Worm (Caenorhabditis elegans) whole organism, L1 larva: ENCODE measurements around the gene nlp-56.
A peak's percentile ranks its signal among the peaks of the same experiment; 100 is the strongest.

Source experiments
- C16A3.4 ChIP-seq: fragments of 150-350 bp; optimal IDR thresholded peaks from 2 replicates; lab custom pipeline; 2014; ENCODE audit warnings: missing biosample characterization, missing genetic modification characterization
- aha-1 ChIP-seq: fragments of 150-350 bp; optimal IDR thresholded peaks from 2 replicates; lab custom pipeline; 2014; ENCODE audit warnings: missing biosample characterization, missing genetic modification characterization
- ama-1 ChIP-seq: fragments of 150-350 bp; optimal IDR thresholded peaks from 2 replicates; lab custom pipeline; 2014
- blmp-1 ChIP-seq: fragments of 150-350 bp; optimal IDR thresholded peaks from 2 replicates; lab custom pipeline; 2014; ENCODE audit warnings: missing biosample characterization, missing genetic modification characterization
- ceh-82 ChIP-seq, 3 experiments: fragments of 150-350 bp in 1 of 3; sonication (generic microtip) in 2 of 3; optimal IDR thresholded peaks; 2 replicates each; lab custom pipeline; 2014 to 2017; ENCODE audit warnings: missing biosample characterization in 3 of 3, missing genetic modification characterization in 3 of 3
- dpl-1 ChIP-seq, 3 experiments: fragments of 150-350 bp in 2 of 3; sonication (generic microtip) in 1 of 3; optimal IDR thresholded peaks; 2 replicates each; lab custom pipeline; 2014 to 2017; ENCODE audit warnings: missing biosample characterization in 3 of 3, missing genetic modification characterization in 3 of 3, missing genetic modification reagents in 3 of 3
- dsc-1 ChIP-seq: sonication (generic microtip); optimal IDR thresholded peaks from 2 replicates; lab custom pipeline; 2016; ENCODE audit warnings: mild to moderate bottlenecking, missing genetic modification characterization, missing compliant biosample characterization
- efl-1 ChIP-seq, 4 experiments: fragments of 150-350 bp; optimal IDR thresholded peaks in 3 of 4; peaks in 1 of 4; 1 replicate in 1 of 4; 2 replicates in 3 of 4; lab custom pipeline; 2014; ENCODE audit warnings: missing biosample characterization in 2 of 4, missing genetic modification characterization in 2 of 4, missing genetic modification reagents in 2 of 4
- egl-13 ChIP-seq: sonication (generic microtip); optimal IDR thresholded peaks from 2 replicates; lab custom pipeline; 2016; ENCODE audit warnings: missing genotype, missing genetic modification reagents, missing genetic modification characterization, missing compliant biosample characterization
- elt-2 ChIP-seq: sonication (generic microtip); optimal IDR thresholded peaks from 2 replicates; lab custom pipeline; 2016; ENCODE audit warnings: missing genetic modification characterization, mild to moderate bottlenecking, inconsistent platforms, missing compliant biosample characterization, missing genetic modification reagents
- elt-3 ChIP-seq, 6 experiments: fragments of 150-350 bp in 1 of 6; sonication (generic microtip); optimal IDR thresholded peaks; 2 replicates each; lab custom pipeline; 2017 to 2018; ENCODE audit warnings: missing biosample characterization in 6 of 6, missing genetic modification characterization in 6 of 6, inconsistent platforms in 1 of 6
- fkh-8 ChIP-seq: sonication (generic microtip); optimal IDR thresholded peaks from 2 replicates; lab custom pipeline; 2016; ENCODE audit warnings: mild to moderate bottlenecking, missing genetic modification characterization, missing compliant biosample characterization
- fos-1 ChIP-seq: fragments of 150-350 bp; optimal IDR thresholded peaks from 2 replicates; lab custom pipeline; 2014; ENCODE audit warnings: missing biosample characterization, missing genetic modification characterization
- isw-1 ChIP-seq: fragments of 200-800 bp; sonication (Bioruptor generic); IDR thresholded peaks from 2 replicates; pipeline ENCODE4 v1.3.6; 2022; ENCODE audit warnings: missing genetic modification characterization, missing compliant biosample characterization
- jun-1 ChIP-seq: fragments of 150-350 bp; optimal IDR thresholded peaks from 2 replicates; lab custom pipeline; 2014; ENCODE audit warnings: missing biosample characterization, missing genetic modification reagents, missing genetic modification characterization
- lin-13 ChIP-seq: fragments of 150-350 bp; optimal IDR thresholded peaks from 2 replicates; lab custom pipeline; 2014; ENCODE audit warnings: missing biosample characterization, missing genetic modification reagents, missing genetic modification characterization
- lin-14 ChIP-seq: fragments of 200-800 bp; sonication (Bioruptor generic); optimal IDR thresholded peaks from 2 replicates; lab custom pipeline; 2018; ENCODE audit warnings: mild to moderate bottlenecking, missing genetic modification characterization, moderate library complexity, missing compliant biosample characterization
- lin-35 ChIP-seq, 2 experiments: fragments of 150-350 bp; optimal IDR thresholded peaks; 2 replicates each; lab custom pipeline; 2014; ENCODE audit warnings: missing biosample characterization in 2 of 2, missing genetic modification characterization in 2 of 2, missing genetic modification reagents in 2 of 2
- lin-39 ChIP-seq: fragments of 150-350 bp; optimal IDR thresholded peaks from 2 replicates; lab custom pipeline; 2014; ENCODE audit warnings: missing biosample characterization, missing genetic modification reagents, missing genetic modification characterization
- lir-3 ChIP-seq: sonication (generic microtip); optimal IDR thresholded peaks from 2 replicates; lab custom pipeline; 2016; ENCODE audit warnings: mild to moderate bottlenecking, missing genetic modification characterization, moderate library complexity, missing compliant biosample characterization; ENCODE audit not compliant: poor library complexity
- lsy-2 ChIP-seq, 2 experiments: fragments of 150-350 bp; optimal IDR thresholded peaks; 2 replicates each; lab custom pipeline; 2014; ENCODE audit warnings: missing biosample characterization in 2 of 2, missing genetic modification characterization in 2 of 2
- mab-9 ChIP-seq: fragments of 200-800 bp; sonication (Bioruptor generic); IDR thresholded peaks from 2 replicates; pipeline ENCODE4 v1.3.6; 2022; ENCODE audit warnings: missing genetic modification reagents, missing genetic modification characterization, missing compliant biosample characterization
- mdl-1 ChIP-seq, 2 experiments: fragments of 150-350 bp; optimal IDR thresholded peaks; 2 replicates each; lab custom pipeline; 2014 to 2017; ENCODE audit warnings: missing biosample characterization in 2 of 2, missing genetic modification characterization in 2 of 2, inconsistent platforms in 1 of 2
- mep-1 ChIP-seq: fragments of 150-350 bp; optimal IDR thresholded peaks from 2 replicates; lab custom pipeline; 2014; ENCODE audit warnings: missing biosample characterization, missing genetic modification characterization
- nhr-11 ChIP-seq: fragments of 150-350 bp; optimal IDR thresholded peaks from 2 replicates; lab custom pipeline; 2014; ENCODE audit warnings: missing biosample characterization, missing genetic modification characterization
- nhr-19 ChIP-seq: fragments of 200-800 bp; sonication (Bioruptor generic); conservative IDR thresholded peaks from 2 replicates; pipeline ENCODE4 v1.3.6; 2022; ENCODE audit warnings: missing genetic modification characterization, missing compliant biosample characterization
- nhr-20 ChIP-seq: sonication (generic microtip); optimal IDR thresholded peaks from 2 replicates; lab custom pipeline; 2016; ENCODE audit warnings: mild to moderate bottlenecking, missing genetic modification characterization, missing compliant biosample characterization
- nhr-237 ChIP-seq: fragments of 150-350 bp; optimal IDR thresholded peaks from 2 replicates; lab custom pipeline; 2014; ENCODE audit warnings: missing biosample characterization, missing genetic modification characterization
- nhr-47 ChIP-seq: sonication (generic microtip); optimal IDR thresholded peaks from 2 replicates; lab custom pipeline; 2016; ENCODE audit warnings: mild to moderate bottlenecking, missing genetic modification characterization, moderate library complexity, missing compliant biosample characterization
- nhr-71 ChIP-seq: sonication (generic microtip); optimal IDR thresholded peaks from 2 replicates; lab custom pipeline; 2016; ENCODE audit warnings: mild to moderate bottlenecking, missing genetic modification characterization, moderate library complexity, missing compliant biosample characterization
- nhr-85 ChIP-seq: sonication (generic microtip); peaks from one replicate; lab custom pipeline; 2016; ENCODE audit warnings: missing genetic modification characterization, inconsistent platforms, missing compliant biosample characterization
- nhr-90 ChIP-seq: sonication (generic microtip); optimal IDR thresholded peaks from 2 replicates; lab custom pipeline; 2016; ENCODE audit warnings: mild to moderate bottlenecking, missing genetic modification characterization, missing compliant biosample characterization; ENCODE audit not compliant: poor library complexity
- rnt-1 ChIP-seq: sonication (generic microtip); optimal IDR thresholded peaks from 2 replicates; lab custom pipeline; 2016; ENCODE audit warnings: mild to moderate bottlenecking, missing genetic modification characterization, moderate library complexity, missing compliant biosample characterization
- skn-1 ChIP-seq: fragments of 150-350 bp; optimal IDR thresholded peaks from 2 replicates; lab custom pipeline; 2014; ENCODE audit warnings: missing biosample characterization, missing genetic modification characterization
- snpc-4 ChIP-seq: fragments of 150-350 bp; optimal IDR thresholded peaks from 2 replicates; lab custom pipeline; 2014; ENCODE audit warnings: missing biosample characterization, missing genetic modification characterization
- snu-23 ChIP-seq: sonication (generic microtip); optimal IDR thresholded peaks from 2 replicates; lab custom pipeline; 2016; ENCODE audit warnings: missing genetic modification characterization, missing compliant biosample characterization
- swsn-7 ChIP-seq: sonication (generic microtip); optimal IDR thresholded peaks from 2 replicates; lab custom pipeline; 2016; ENCODE audit warnings: missing genetic modification characterization, missing compliant biosample characterization
- tbx-2 ChIP-seq: sonication (generic microtip); optimal IDR thresholded peaks from 2 replicates; lab custom pipeline; 2016; ENCODE audit warnings: missing genetic modification characterization, missing compliant biosample characterization
- unc-86 ChIP-seq: sonication (generic microtip); optimal IDR thresholded peaks from 2 replicates; lab custom pipeline; 2016; ENCODE audit warnings: missing genetic modification characterization, missing compliant biosample characterization
- vab-15 ChIP-seq: sonication (generic microtip); optimal IDR thresholded peaks from 2 replicates; lab custom pipeline; 2017; ENCODE audit warnings: missing genotype, mild to moderate bottlenecking, missing genetic modification characterization, missing compliant biosample characterization
- xbp-1 ChIP-seq: sonication (generic microtip); optimal IDR thresholded peaks from 2 replicates; lab custom pipeline; 2016; ENCODE audit warnings: missing genetic modification characterization, missing compliant biosample characterization
- ztf-11 ChIP-seq, 2 experiments: sonication (generic microtip); optimal IDR thresholded peaks; 2 replicates each; lab custom pipeline; 2016 to 2017; ENCODE audit warnings: missing genetic modification characterization in 2 of 2, missing biosample characterization in 1 of 2, missing compliant biosample characterization in 1 of 2

The nlp-56 gene

ce11 chrIV:14763348-14763747, 21.2 kb downstream of the nlp-56 start:
- TF ChIP-seq nhr-90 (peak; percentile 28), swsn-7 (tag; lab: Kevin White, UChicago) (peak; percentile 57), mep-1 (tag; lab: Kevin White, UChicago) (peak; percentile 64), unc-86 (peak; percentile 50), fkh-8 (tag; lab: Kevin White, UChicago) (peak; percentile 72), snu-23 (GFP tag; lab: Kevin White, UChicago) (peak; percentile 77), lin-35 (GFP tag; optimal IDR thresholded peaks at IDR 0.05; lab: Kevin White, UChicago) (peak; percentile 50 to 79), xbp-1 (tag; lab: Kevin White, UChicago) (peak; percentile 62), C16A3.4 (tag; lab: Kevin White, UChicago) (peak; percentile 51), nhr-47 (tag; lab: Kevin White, UChicago) (peak; percentile 71), blmp-1 (tag; lab: Kevin White, UChicago) (peak; percentile 72), tbx-2 (peak; percentile 61), ceh-82 (tag; optimal IDR thresholded peaks at IDR 0.05; lab: Kevin White, UChicago) (peak in 1 of 3 experiments; percentile 34), nhr-20 (peak; percentile 80), rnt-1 (tag; lab: Kevin White, UChicago) (peak; percentile 57), elt-2 (tag; lab: Kevin White, UChicago) (peak; percentile 47), egl-13 (tag; lab: Kevin White, UChicago) (peak; percentile 22), nhr-85 (tag; lab: Kevin White, UChicago) (peak; percentile 77), lin-14 (GFP tag; lab: Kevin White, UChicago) (peak; percentile 89), mab-9 (peak; percentile 44; the same call in 1 of the 2 replicates), dpl-1 (GFP tag; optimal IDR thresholded peaks at IDR 0.05; lab: Kevin White, UChicago) (peak; percentile 19 to 35 (median 32)), lsy-2 (tag; optimal IDR thresholded peaks at IDR 0.05; lab: Kevin White, UChicago) (peak; percentile 61 to 77), lin-13 (GFP tag; lab: Kevin White, UChicago) (peak; percentile 48), nhr-71 (peak; percentile 89), dsc-1 (tag; lab: Kevin White, UChicago) (peak; percentile 39), jun-1 (tag; lab: Kevin White, UChicago) (peak; percentile 2), efl-1 (optimal IDR thresholded peaks at IDR 0.05; lab: Kevin White, UChicago) (peak; percentile 50 to 55), efl-1 (GFP tag; optimal IDR thresholded peaks at IDR 0.05 in 1 of 2; lab: Kevin White, UChicago) (peak; percentile 44 to 92), snpc-4 (tag; lab: Kevin White, UChicago) (peak; percentile 13), elt-3 (tag; optimal IDR thresholded peaks at IDR 0.05; lab: Kevin White, UChicago) (peak in 1 of 6 experiments; percentile 28), isw-1 (GFP tag; lab: Robert Waterston, UW) (peak; percentile 60), ama-1 (lab: Kevin White, UChicago) (peak; percentile 57), nhr-19 (GFP tag; lab: Robert Waterston, UW) (peak; percentile 69), lir-3 (tag; lab: Kevin White, UChicago) (peak; percentile 47), skn-1 (peak; percentile 24), mdl-1 (tag; optimal IDR thresholded peaks at IDR 0.05; lab: Kevin White, UChicago) (peak in 1 of 2 experiments; percentile 80)

ce11 chrIV:14760845-14761244, 23.7 kb downstream of the nlp-56 start, which contains the start of gene ptp-5.2:
Gene ptp-5.2 (minus strand): TSS chrIV:14760945.
- no peak for TF ChIP-seq nhr-47 (tag; lab: Kevin White, UChicago)
- no peak for TF ChIP-seq vab-15 (tag; lab: Kevin White, UChicago)
- no peak for TF ChIP-seq lsy-2 (tag; optimal IDR thresholded peaks at IDR 0.05; lab: Kevin White, UChicago)
- no peak for TF ChIP-seq C16A3.4 (tag; lab: Kevin White, UChicago)
- no peak for TF ChIP-seq mdl-1 (tag; optimal IDR thresholded peaks at IDR 0.05; lab: Kevin White, UChicago)
- no peak for TF ChIP-seq aha-1
- TF ChIP-seq mep-1 (tag; lab: Kevin White, UChicago), result no peak
- no peak for TF ChIP-seq lin-39 (tag; lab: Kevin White, UChicago)
- TF ChIP-seq nhr-237, result no peak
- no peak for TF ChIP-seq ceh-82 (tag; optimal IDR thresholded peaks at IDR 0.05; lab: Kevin White, UChicago)
- no peak for TF ChIP-seq fos-1 (tag; lab: Kevin White, UChicago)
- TF ChIP-seq nhr-11, result no peak
- TF ChIP-seq swsn-7 (tag; lab: Kevin White, UChicago), result no peak
- no peak for TF ChIP-seq ztf-11 (tag; optimal IDR thresholded peaks at IDR 0.05; lab: Kevin White, UChicago)
